Fruit fly (Drosophila melanogaster) whole organism, embryonic: ENCODE results near the gene mRpL12.

ENCODE experiments used
- ATbp ChIP-seq: fragments of 200-800 bp; sonication (Bioruptor generic); optimal IDR thresholded peaks from 2 replicates; lab custom pipeline; 2017; ENCODE audit warnings: missing biosample characterization, mild to moderate bottlenecking, missing genetic modification characterization, missing genetic modification reagents
- Adf1 ChIP-seq: fragments of 200-800 bp; sonication (Bioruptor generic); IDR thresholded peaks from 2 replicates; pipeline ENCODE4 v1.3.6; 2022; ENCODE audit warnings: missing biosample characterization, missing genetic modification characterization
- Atf6 ChIP-seq: fragments of 200-800 bp; sonication (Bioruptor generic); IDR thresholded peaks from 2 replicates; pipeline ENCODE4 v1.3.6; 2022; ENCODE audit warnings: missing biosample characterization, missing genetic modification characterization
- Bdp1 ChIP-seq: fragments of 200-800 bp; sonication (Bioruptor generic); optimal IDR thresholded peaks from 3 replicates; lab custom pipeline; 2016; ENCODE audit warnings: missing biosample characterization, missing genetic modification characterization
- C15 ChIP-seq: fragments of 200-800 bp; sonication (Bioruptor generic); IDR thresholded peaks from 3 replicates; pipeline ENCODE4 v1.3.6; 2022; ENCODE audit warnings: missing biosample characterization, missing genetic modification characterization
- CG10462 ChIP-seq: fragments of 200-800 bp; sonication (Bioruptor generic); optimal IDR thresholded peaks from 2 replicates; lab custom pipeline; 2016; ENCODE audit warnings: missing biosample characterization, missing genetic modification characterization
- CG10654 ChIP-seq: fragments of 200-800 bp; sonication (Bioruptor generic); optimal IDR thresholded peaks from 2 replicates; lab custom pipeline; 2016; ENCODE audit warnings: missing biosample characterization, missing genetic modification characterization
- CG10959 ChIP-seq: fragments of 200-800 bp; sonication (Bioruptor generic); IDR thresholded peaks from 2 replicates; pipeline ENCODE4 v1.3.6; 2022; ENCODE audit warnings: missing biosample characterization, missing genetic modification characterization
- CG11247 ChIP-seq: fragments of 200-800 bp; sonication (Bioruptor generic); IDR thresholded peaks from 2 replicates; pipeline ENCODE4 v1.3.6; 2022; ENCODE audit warnings: missing biosample characterization, missing genetic modification characterization
- CG11504 ChIP-seq: fragments of 200-800 bp; sonication (Bioruptor generic); optimal IDR thresholded peaks from 3 replicates; lab custom pipeline; 2019; ENCODE audit warnings: missing biosample characterization, mild to moderate bottlenecking, missing genetic modification characterization, moderate library complexity
- CG13775 ChIP-seq: fragments of 200-800 bp; sonication (Bioruptor generic); optimal IDR thresholded peaks from 3 replicates; lab custom pipeline; 2017; ENCODE audit warnings: missing biosample characterization, mild to moderate bottlenecking, missing genetic modification characterization
- CG1529 ChIP-seq: fragments of 200-800 bp; sonication (Bioruptor generic); optimal IDR thresholded peaks from 3 replicates; lab custom pipeline; 2018; ENCODE audit warnings: missing biosample characterization, missing genetic modification characterization
- CG16863 ChIP-seq: fragments of 200-800 bp; sonication (Bioruptor generic); optimal IDR thresholded peaks from 3 replicates; lab custom pipeline; 2016; ENCODE audit warnings: missing biosample characterization, missing genetic modification characterization
- CG2199 ChIP-seq: fragments of 200-800 bp; sonication (Bioruptor generic); IDR thresholded peaks from 3 replicates; pipeline ENCODE4 v1.3.6; 2022; ENCODE audit warnings: missing biosample characterization, missing genetic modification characterization
- CG31388 ChIP-seq: fragments of 200-800 bp; sonication (Bioruptor generic); optimal IDR thresholded peaks from 2 replicates; lab custom pipeline; 2016; ENCODE audit warnings: missing biosample characterization, missing genetic modification characterization
- CG3163 ChIP-seq: fragments of 200-800 bp; sonication (Bioruptor generic); optimal IDR thresholded peaks from 3 replicates; lab custom pipeline; 2016; ENCODE audit warnings: missing biosample characterization, missing genetic modification characterization
- CG7987 ChIP-seq: fragments of 200-800 bp; sonication (Bioruptor generic); optimal IDR thresholded peaks from 2 replicates; lab custom pipeline; 2018; ENCODE audit warnings: missing biosample characterization, mild to moderate bottlenecking, missing genetic modification characterization, moderate library complexity
- CG9727 ChIP-seq: fragments of 200-800 bp; sonication (Bioruptor generic); optimal IDR thresholded peaks from 3 replicates; lab custom pipeline; 2017; ENCODE audit warnings: missing biosample characterization, mild to moderate bottlenecking, missing genetic modification characterization
- Camta ChIP-seq: fragments of 200-800 bp; sonication (Bioruptor generic); optimal IDR thresholded peaks from 2 replicates; lab custom pipeline; 2016; ENCODE audit warnings: missing biosample characterization, missing genetic modification characterization
- D19A ChIP-seq: fragments of 200-800 bp; optimal IDR thresholded peaks from 3 replicates; lab custom pipeline; 2019; ENCODE audit warnings: missing biosample characterization, mild to moderate bottlenecking, missing genetic modification characterization, moderate library complexity
- Dip3 ChIP-seq: fragments of 200-800 bp; sonication (Bioruptor generic); optimal IDR thresholded peaks from 3 replicates; lab custom pipeline; 2016; ENCODE audit warnings: missing biosample characterization, missing genetic modification characterization
- Dref ChIP-seq: fragments of 200-800 bp; sonication (Bioruptor generic); IDR thresholded peaks from 2 replicates; pipeline ENCODE4 v1.3.6; 2022; ENCODE audit warnings: missing biosample characterization, missing genetic modification characterization
- Fer1 ChIP-seq: fragments of 200-800 bp; sonication (Bioruptor generic); optimal IDR thresholded peaks from 2 replicates; lab custom pipeline; 2017; ENCODE audit warnings: missing biosample characterization, mild to moderate bottlenecking, missing genetic modification characterization
- GATAe ChIP-seq: fragments of 200-800 bp; sonication (Bioruptor generic); conservative IDR thresholded peaks from 2 replicates; pipeline ENCODE4 v1.3.6; 2022; ENCODE audit warnings: missing biosample characterization, missing genetic modification characterization
- Lpt ChIP-seq: fragments of >200 bp; optimal IDR thresholded peaks from 2 replicates; lab custom pipeline; 2018; ENCODE audit warnings: missing biosample characterization, missing genetic modification characterization
- NfI ChIP-seq: fragments of 200-800 bp; sonication (Bioruptor generic); optimal IDR thresholded peaks from 3 replicates; lab custom pipeline; 2018; ENCODE audit warnings: missing biosample characterization, mild to moderate bottlenecking, missing genetic modification characterization, moderate library complexity
- Rx ChIP-seq: fragments of 200-800 bp; sonication (Bioruptor generic); IDR thresholded peaks from 2 replicates; pipeline ENCODE4 v1.3.6; 2022; ENCODE audit warnings: missing biosample characterization, missing genetic modification characterization
- Sox102F ChIP-seq: fragments of 200-800 bp; sonication (Bioruptor generic); optimal IDR thresholded peaks from 2 replicates; lab custom pipeline; 2018; ENCODE audit warnings: missing biosample characterization, mild to moderate bottlenecking, missing genetic modification characterization, moderate library complexity
- ase ChIP-seq: fragments of 200-800 bp; sonication (Bioruptor generic); IDR thresholded peaks from 3 replicates; pipeline ENCODE4 v1.3.6; 2022; ENCODE audit warnings: missing biosample characterization, missing genetic modification characterization
- chm ChIP-seq: fragments of 200-800 bp; sonication (Bioruptor generic); IDR thresholded peaks from 2 replicates; pipeline ENCODE4 v1.3.6; 2022; ENCODE audit warnings: missing biosample characterization, missing genetic modification characterization
- crp ChIP-seq, 2 experiments: fragments of 200-800 bp; sonication (Bioruptor generic); optimal IDR thresholded peaks; 2 replicates in 1 of 2; 3 replicates in 1 of 2; lab custom pipeline; 2017; ENCODE audit warnings: missing biosample characterization in 2 of 2, missing genetic modification characterization in 2 of 2, mild to moderate bottlenecking in 1 of 2, moderate library complexity in 1 of 2
- dmrt99B ChIP-seq: fragments of 200-800 bp; sonication (Bioruptor generic); optimal IDR thresholded peaks from 2 replicates; lab custom pipeline; 2018; ENCODE audit warnings: missing biosample characterization, mild to moderate bottlenecking, missing genetic modification characterization, moderate library complexity
- dpn ChIP-seq, 2 experiments: fragments of 200-800 bp; sonication (Bioruptor generic); optimal IDR thresholded peaks; 3 replicates each; lab custom pipeline; 2016; ENCODE audit warnings: missing biosample characterization in 2 of 2, missing genetic modification characterization in 2 of 2
- fd3F ChIP-seq: fragments of 200-800 bp; sonication (Bioruptor generic); optimal IDR thresholded peaks from 2 replicates; lab custom pipeline; 2018; ENCODE audit warnings: missing biosample characterization, mild to moderate bottlenecking, missing genetic modification characterization, moderate library complexity
- gsb ChIP-seq: fragments of 200-800 bp; sonication (Bioruptor generic); IDR thresholded peaks from 2 replicates; pipeline ENCODE4 v1.3.6; 2022; ENCODE audit warnings: missing biosample characterization, missing genetic modification characterization
- gsb-n ChIP-seq: fragments of 200-800 bp; sonication (Bioruptor generic); optimal IDR thresholded peaks from 3 replicates; lab custom pipeline; 2018; ENCODE audit warnings: missing biosample characterization, mild to moderate bottlenecking, missing genetic modification characterization
- ind ChIP-seq: fragments of 200-800 bp; sonication (Bioruptor generic); optimal IDR thresholded peaks from 3 replicates; lab custom pipeline; 2016; ENCODE audit warnings: missing biosample characterization, missing genetic modification characterization
- mld ChIP-seq: fragments of 200-800 bp; sonication (Bioruptor generic); IDR thresholded peaks from 3 replicates; pipeline ENCODE4 v1.3.6; 2022; ENCODE audit warnings: missing biosample characterization, missing genetic modification characterization; ENCODE audit not compliant: partially characterized antibody
- nau ChIP-seq: fragments of 200-800 bp; sonication (Bioruptor generic); optimal IDR thresholded peaks from 3 replicates; lab custom pipeline; 2017; ENCODE audit warnings: missing biosample characterization, mild to moderate bottlenecking, missing genetic modification characterization, missing genetic modification reagents
- nerfin-1 ChIP-seq: fragments of 200-800 bp; sonication (Bioruptor generic); optimal IDR thresholded peaks from 3 replicates; lab custom pipeline; 2019; ENCODE audit warnings: missing biosample characterization, mild to moderate bottlenecking, missing genetic modification characterization, moderate library complexity
- pan ChIP-seq, 4 experiments: fragments of >200 bp in 3 of 4; fragments of 200-800 bp in 1 of 4; sonication (Bioruptor generic) in 1 of 4; optimal IDR thresholded peaks in 3 of 4; IDR thresholded peaks in 1 of 4; 2 replicates each; pipeline versions ENCODE4 v1.3.6 to Lab custom; 2017 to 2022; ENCODE audit warnings: missing biosample characterization in 2 of 4, missing genetic modification characterization in 2 of 4, mixed read lengths in 1 of 4
- prd ChIP-seq, 3 experiments: fragments of >200 bp in 2 of 3; fragments of 200-800 bp in 1 of 3; sonication (Bioruptor generic) in 1 of 3; optimal IDR thresholded peaks in 2 of 3; IDR thresholded peaks in 1 of 3; 2 replicates in 2 of 3; 3 replicates in 1 of 3; pipeline versions ENCODE4 v1.3.6 to Lab custom; 2017 to 2022; ENCODE audit warnings: missing biosample characterization in 1 of 3, missing genetic modification characterization in 1 of 3
- pum ChIP-seq: fragments of 200-800 bp; sonication (Bioruptor generic); optimal IDR thresholded peaks from 2 replicates; lab custom pipeline; 2016; ENCODE audit warnings: missing biosample characterization, missing genetic modification characterization
- pzg ChIP-seq: fragments of 200-800 bp; sonication (Bioruptor generic); optimal IDR thresholded peaks from 3 replicates; lab custom pipeline; 2018; ENCODE audit warnings: missing biosample characterization, mild to moderate bottlenecking, missing genetic modification characterization, moderate library complexity
- sc ChIP-seq, 3 experiments: fragments of >200 bp in 2 of 3; fragments of 200-800 bp in 1 of 3; sonication (Bioruptor generic) in 1 of 3; optimal IDR thresholded peaks; 2 replicates in 2 of 3; 3 replicates in 1 of 3; lab custom pipeline; 2017; ENCODE audit warnings: mild to moderate bottlenecking in 1 of 3, missing biosample characterization in 1 of 3, missing genetic modification characterization in 1 of 3, missing genetic modification reagents in 1 of 3
- sisA ChIP-seq: fragments of 200-800 bp; sonication (Bioruptor generic); IDR thresholded peaks from 2 replicates; pipeline ENCODE4 v1.3.6; 2022; ENCODE audit warnings: missing biosample characterization, missing genetic modification characterization
- slp2 ChIP-seq: fragments of 200-800 bp; sonication (Bioruptor generic); optimal IDR thresholded peaks from 2 replicates; lab custom pipeline; 2016; ENCODE audit warnings: missing biosample characterization, missing genetic modification characterization
- sug ChIP-seq: fragments of 200-800 bp; optimal IDR thresholded peaks from 2 replicates; lab custom pipeline; 2019; ENCODE audit warnings: missing biosample characterization, mild to moderate bottlenecking, missing genetic modification characterization, moderate library complexity
- unpg ChIP-seq: fragments of 200-800 bp; sonication (Bioruptor generic); optimal IDR thresholded peaks from 3 replicates; lab custom pipeline; 2018; ENCODE audit warnings: missing biosample characterization, mild to moderate bottlenecking, missing genetic modification characterization, moderate library complexity

mRpL12 gene

DNA sequence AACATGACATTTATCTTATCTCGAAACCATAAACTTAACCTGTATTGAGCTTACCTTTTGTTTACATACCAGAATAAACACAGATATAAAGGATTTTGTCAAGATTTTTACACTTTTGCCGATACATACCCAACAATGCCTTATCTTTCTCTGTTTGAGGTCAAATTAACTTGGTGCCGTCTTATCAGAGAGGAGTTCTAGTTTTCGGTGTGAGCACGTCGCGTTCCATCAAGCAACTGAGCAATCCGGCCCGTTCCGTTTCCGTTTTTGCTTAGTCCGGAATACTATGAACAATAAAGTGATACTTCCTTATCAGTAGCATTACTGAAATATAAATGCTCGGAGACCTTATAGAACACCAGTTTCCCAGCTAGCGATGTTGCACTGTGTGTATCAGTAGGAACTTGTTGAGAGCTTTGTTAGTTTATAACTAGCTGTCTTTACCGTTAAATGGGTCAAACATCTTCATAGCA is 29.3 kb downstream of the mRpL12 start, which contains the start of gene Galk (continued):
- TF ChIP-seq prd (optimal IDR thresholded peaks at IDR 0.05; lab: Kevin White, UChicago) (no peak), prd (GFP tag; IDR thresholded peaks at IDR 0.05; lab: Robert Waterston, UW) (peak; percentile 68), CG10959 (peak; percentile 30; the same call in 1 of the 2 replicates), mld (GFP tag; lab: Robert Waterston, UW) (no peak), CG16863 (GFP tag; lab: Kevin White, UChicago) (peak; percentile 51), Bdp1 (GFP tag; lab: Kevin White, UChicago) (no peak), crp (GFP tag; optimal IDR thresholded peaks at IDR 0.05; lab: Kevin White, UChicago) (no peak), C15 (0 out of 3 replicates have a peak, but pooled peaks have one; percentile 57), fd3F (GFP tag; lab: Kevin White, UChicago) (peak; percentile 24), ATbp (GFP tag; lab: Kevin White, UChicago) (peak; percentile 83), sc (optimal IDR thresholded peaks at IDR 0.05; lab: Kevin White, UChicago) (no peak), sc (GFP tag; optimal IDR thresholded peaks at IDR 0.05; lab: Kevin White, UChicago) (peak; percentile 2), ase (GFP tag; lab: Robert Waterston, UW) (peak; percentile 57; the same call in 2 of the 3 replicates), D19A (tag; lab: Kevin White, UChicago) (no peak), CG1529 (GFP tag; lab: Kevin White, UChicago) (peak; percentile 26), CG13775 (GFP tag; lab: Kevin White, UChicago) (no peak), CG11247 (GFP tag; lab: Robert Waterston, UW) (peak; percentile 72), GATAe (GFP tag; lab: Robert Waterston, UW) (peak; percentile 91), Dref (no peak), unpg (peak; percentile 48), CG10462 (GFP tag; lab: Kevin White, UChicago) (no peak), gsb-n (tag; lab: Kevin White, UChicago) (no peak), CG11504 (tag; lab: Kevin White, UChicago) (peak; percentile 36), sug (tag; lab: Kevin White, UChicago) (peak; percentile 79), pan (optimal IDR thresholded peaks at IDR 0.05; lab: Kevin White, UChicago) (no peak), pan (GFP tag; optimal IDR thresholded peaks at IDR 0.05 in 1 of 2, IDR thresholded peaks at IDR 0.05 in 1 of 2) (peak in 1 of 2 experiments; percentile 81), ind (GFP tag; lab: Kevin White, UChicago) (peak; percentile 71), CG31388 (GFP tag; lab: Kevin White, UChicago) (no peak), dmrt99B (tag; lab: Kevin White, UChicago) (no peak), Dip3 (GFP tag; lab: Kevin White, UChicago) (peak; percentile 43), chm (GFP tag; lab: Robert Waterston, UW) (0 out of 2 replicates have a peak, but pooled peaks have one; percentile 60), Sox102F (GFP tag; lab: Kevin White, UChicago) (no peak), CG7987 (GFP tag; lab: Kevin White, UChicago) (peak; percentile 33), gsb (GFP tag; lab: Robert Waterston, UW) (peak; percentile 75), Fer1 (GFP tag; lab: Kevin White, UChicago) (peak; percentile 72), Adf1 (GFP tag; lab: Robert Waterston, UW) (peak; percentile 52), Lpt (GFP tag; lab: Kevin White, UChicago) (no peak), Rx (GFP tag; lab: Robert Waterston, UW) (peak; percentile 14; the same call in 1 of the 2 replicates), Camta (GFP tag; lab: Kevin White, UChicago) (no peak), CG3163 (GFP tag; lab: Kevin White, UChicago) (peak; percentile 5), slp2 (GFP tag; lab: Kevin White, UChicago) (no peak), pzg (no peak), pum (GFP tag; lab: Kevin White, UChicago) (no peak), dpn (GFP tag; optimal IDR thresholded peaks at IDR 0.05; lab: Kevin White, UChicago) (peak; percentile 68 to 75), CG9727 (GFP tag; lab: Kevin White, UChicago) (peak; percentile 22), sisA (GFP tag; lab: Robert Waterston, UW) (peak; percentile 32; the same call in 1 of the 2 replicates), CG2199 (peak; percentile 34; the same call in 1 of the 3 replicates), nau (GFP tag; lab: Kevin White, UChicago) (no peak), NfI (GFP tag; lab: Kevin White, UChicago) (peak; percentile 56), Atf6 (GFP tag; lab: Robert Waterston, UW) (peak; percentile 75), CG10654 (GFP tag; lab: Kevin White, UChicago) (peak; percentile 22), nerfin-1 (tag; lab: Kevin White, UChicago) (peak; percentile 63)
